Fruit fly (Drosophila melanogaster): ENCODE data around the gene NLaz.

Gene NLaz

DNA sequence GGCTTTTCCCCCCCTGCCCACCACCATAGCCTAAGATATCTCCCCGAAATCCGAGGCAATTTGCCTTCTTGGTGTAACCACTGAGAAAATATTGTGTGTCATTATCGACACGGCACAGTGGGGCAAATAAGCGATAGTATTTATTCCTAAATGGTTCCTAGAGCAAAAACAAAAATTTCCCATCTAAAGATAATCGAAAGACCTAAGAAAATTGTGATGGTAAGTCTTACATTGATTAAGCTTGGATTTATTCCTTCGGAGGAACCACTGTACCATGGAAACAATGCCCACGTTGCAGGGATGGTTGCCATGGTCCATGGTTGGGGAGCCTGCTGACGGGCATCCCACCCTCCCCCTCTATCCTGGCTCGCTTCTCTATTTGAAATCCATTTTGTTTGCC lies 45.2 kb downstream of the NLaz start (continued):
- TF ChIP-seq Deaf1 (tag; optimal IDR thresholded peaks at IDR 0.05) (no peak), Fer1 (GFP tag; optimal IDR thresholded peaks at IDR 0.05) (peak; percentile 28), CG32532 (GFP tag; IDR thresholded peaks at IDR 0.05) (no peak), gsb (GFP tag; IDR thresholded peaks at IDR 0.05) (no peak), Blimp-1 (GFP tag; optimal IDR thresholded peaks at IDR 0.05) (peak; percentile 49), vfl (GFP tag; optimal IDR thresholded peaks at IDR 0.05) (no peak), PHDP (tag; optimal IDR thresholded peaks at IDR 0.05) (peak; percentile 32), crc (GFP tag; optimal IDR thresholded peaks at IDR 0.05) (no peak), stwl (tag; optimal IDR thresholded peaks at IDR 0.05) (no peak), abd-A (tag; optimal IDR thresholded peaks at IDR 0.05) (peak; percentile 23), CG14441 (GFP tag; IDR thresholded peaks at IDR 0.05) (no peak), CG2120 (GFP tag; optimal IDR thresholded peaks at IDR 0.05) (peak; percentile 53), Bdp1 (GFP tag; optimal IDR thresholded peaks at IDR 0.05) (no peak), CG30020 (tag; optimal IDR thresholded peaks at IDR 0.05) (no peak), CG3838 (GFP tag; optimal IDR thresholded peaks at IDR 0.05) (no peak), YL-1 (GFP tag; optimal IDR thresholded peaks at IDR 0.05) (no peak), hkb (optimal IDR thresholded peaks at IDR 0.05) (no peak), hkb (GFP tag; IDR thresholded peaks at IDR 0.05) (no peak; the same call in 1 of the 2 replicates), Ptx1 (GFP tag; IDR thresholded peaks at IDR 0.05) (peak; percentile 44; the same call in 1 of the 2 replicates), Gug (GFP tag; IDR thresholded peaks at IDR 0.05) (no peak), Six4 (GFP tag; optimal IDR thresholded peaks at IDR 0.05) (no peak), al (GFP tag; IDR thresholded peaks at IDR 0.05) (no peak), CG1792 (GFP tag; optimal IDR thresholded peaks at IDR 0.05) (no peak), ssp (GFP tag; IDR thresholded peaks at IDR 0.05) (no peak), ind (GFP tag; optimal IDR thresholded peaks at IDR 0.05) (peak; percentile 7), cas (GFP tag; IDR thresholded peaks at IDR 0.05) (no peak), CG4730 (GFP tag; IDR thresholded peaks at IDR 0.05) (no peak), Usf (GFP tag; optimal IDR thresholded peaks at IDR 0.05) (no peak), Gsc (GFP tag; IDR thresholded peaks at IDR 0.05) (no peak), Fer3 (tag; optimal IDR thresholded peaks at IDR 0.05) (peak; percentile 29), Rx (GFP tag; IDR thresholded peaks at IDR 0.05) (no peak; the same call in 1 of the 2 replicates), Xbp1 (GFP tag; optimal IDR thresholded peaks at IDR 0.05) (peak; percentile 45), CG18764 (GFP tag; optimal IDR thresholded peaks at IDR 0.05) (no peak), Bteb2 (GFP tag; optimal IDR thresholded peaks at IDR 0.05) (no peak), ken (GFP tag; IDR thresholded peaks at IDR 0.05) (peak; percentile 22; the same call in 1 of the 3 replicates), lab (GFP tag; optimal IDR thresholded peaks at IDR 0.05) (peak; percentile 76), Ets65A (GFP tag) (no peak), CG10654 (GFP tag; optimal IDR thresholded peaks at IDR 0.05) (no peak), CG7839 (tag; optimal IDR thresholded peaks at IDR 0.05) (peak; percentile 36), CG17385 (GFP tag; optimal IDR thresholded peaks at IDR 0.05) (peak; percentile 19), Rfx (GFP tag; IDR thresholded peaks at IDR 0.05) (peak; percentile 48), slbo (GFP tag; IDR thresholded peaks at IDR 0.05) (peak; percentile 67), eyg (GFP tag; optimal IDR thresholded peaks at IDR 0.05) (no peak), yki (optimal IDR thresholded peaks at IDR 0.05) (no peak), CG18262 (tag; optimal IDR thresholded peaks at IDR 0.05) (no peak), CG12236 (GFP tag; optimal IDR thresholded peaks at IDR 0.05) (no peak), pnt (GFP tag; optimal IDR thresholded peaks at IDR 0.05) (peak; percentile 26), sim (GFP tag; IDR thresholded peaks at IDR 0.05) (no peak), bigmax (GFP tag; optimal IDR thresholded peaks at IDR 0.05) (no peak), CG6683 (GFP tag; optimal IDR thresholded peaks at IDR 0.05) (no peak), Dll (GFP tag; IDR thresholded peaks at IDR 0.05; ENCODE audit: partially characterized antibody) (no peak), HmgZ (tag; optimal IDR thresholded peaks at IDR 0.05) (no peak), CG15601 (tag; optimal IDR thresholded peaks at IDR 0.05) (no peak), CG30403 (GFP tag; optimal IDR thresholded peaks at IDR 0.05) (peak; percentile 8)

Data from whole organism, embryonic.